Fruit fly (Drosophila melanogaster) whole organism, wandering third instar larva: ENCODE data around the gene Charon.

Experiments
- Abd-B ChIP-seq: fragments of >200 bp; optimal IDR thresholded peaks from 2 replicates; lab custom pipeline; 2017; ENCODE audit warnings: missing biosample characterization, missing genetic modification characterization
- CG32264 ChIP-seq: fragments of 200-800 bp; sonication (Bioruptor generic); optimal IDR thresholded peaks from 2 replicates; lab custom pipeline; 2016; ENCODE audit warnings: missing biosample characterization, missing genetic modification characterization
- CG9705 ChIP-seq: fragments of 200-800 bp; sonication (Bioruptor generic); optimal IDR thresholded peaks from 2 replicates; lab custom pipeline; 2018; ENCODE audit warnings: missing biosample characterization, mild to moderate bottlenecking, missing genetic modification characterization
- CrebA ChIP-seq: fragments of 200-800 bp; sonication (Bioruptor generic); optimal IDR thresholded peaks from 2 replicates; lab custom pipeline; 2016; ENCODE audit warnings: missing biosample characterization, mild to moderate bottlenecking, missing genetic modification characterization, borderline replicate concordance
- Dfd ChIP-seq: fragments of >200 bp; optimal IDR thresholded peaks from 2 replicates; lab custom pipeline; 2017; ENCODE audit warnings: missing biosample characterization, missing genetic modification characterization
- Dif ChIP-seq: fragments of 200-275, 200-300 bp; sonication (Bioruptor generic); optimal IDR thresholded peaks from 2 replicates; lab custom pipeline; 2018; ENCODE audit warnings: missing biosample characterization, missing genetic modification characterization; ENCODE audit not compliant: partially characterized antibody
- GATAd ChIP-seq: sonication (Bioruptor generic); optimal IDR thresholded peaks from 2 replicates; lab custom pipeline; 2016; ENCODE audit warnings: missing biosample characterization, missing genetic modification characterization
- HLH106 ChIP-seq: fragments of 200-800 bp; optimal IDR thresholded peaks from 3 replicates; lab custom pipeline; 2019; ENCODE audit warnings: missing biosample characterization, mild to moderate bottlenecking, missing genetic modification characterization, moderate library complexity
- Hnf4 ChIP-seq: fragments of 200-800 bp; sonication (Bioruptor generic); optimal IDR thresholded peaks from 2 replicates; lab custom pipeline; 2016; ENCODE audit warnings: missing biosample characterization, mild to moderate bottlenecking, missing genetic modification characterization
- Hr78 ChIP-seq: fragments of >200 bp; optimal IDR thresholded peaks from 2 replicates; lab custom pipeline; 2017; ENCODE audit warnings: missing biosample characterization, missing genetic modification characterization
- Hr83 ChIP-seq: fragments of 200-300 bp; sonication (Bioruptor generic); optimal IDR thresholded peaks from 2 replicates; lab custom pipeline; 2016; ENCODE audit warnings: missing biosample characterization, mild to moderate bottlenecking, missing genetic modification characterization, moderate library complexity; ENCODE audit not compliant: poor library complexity, severe bottlenecking
- Jra ChIP-seq: sonication (Bioruptor generic); optimal IDR thresholded peaks from 2 replicates; lab custom pipeline; 2016; ENCODE audit warnings: missing biosample characterization, missing genetic modification characterization
- Mio ChIP-seq: sonication (Bioruptor generic); optimal IDR thresholded peaks from 2 replicates; lab custom pipeline; 2016; ENCODE audit warnings: missing biosample characterization, missing genetic modification characterization
- Myc ChIP-seq: fragments of >200 bp; optimal IDR thresholded peaks from 2 replicates; lab custom pipeline; 2017
- N ChIP-seq: fragments of >200 bp; optimal IDR thresholded peaks from 2 replicates; lab custom pipeline; 2018; ENCODE audit warnings: missing biosample characterization, missing external identifiers, missing genetic modification characterization
- OdsH ChIP-seq: fragments of 200-800 bp; sonication (Bioruptor generic); optimal IDR thresholded peaks from 2 replicates; lab custom pipeline; 2016; ENCODE audit warnings: missing biosample characterization, mild to moderate bottlenecking, missing genetic modification characterization
- Rel ChIP-seq, 2 experiments: fragments of 200-800 bp; sonication (Bioruptor generic) in 1 of 2; optimal IDR thresholded peaks; 2 replicates in 1 of 2; 3 replicates in 1 of 2; lab custom pipeline; 2016 to 2019; ENCODE audit warnings: mild to moderate bottlenecking in 2 of 2, missing biosample characterization in 2 of 2, missing genetic modification characterization in 2 of 2, moderate library complexity in 1 of 2
- Sp1 ChIP-seq: fragments of 200-800 bp; sonication (Bioruptor generic); optimal IDR thresholded peaks from 3 replicates; lab custom pipeline; 2019; ENCODE audit warnings: missing biosample characterization, mild to moderate bottlenecking, missing genetic modification characterization, moderate library complexity
- Vsx2 ChIP-seq: fragments of 200-300, 225-300 bp; sonication (Bioruptor generic); optimal IDR thresholded peaks from 2 replicates; lab custom pipeline; 2018; ENCODE audit warnings: missing biosample characterization, missing genetic modification characterization; ENCODE audit not compliant: partially characterized antibody
- br ChIP-seq: fragments of 200-800 bp; sonication (Bioruptor generic); optimal IDR thresholded peaks from 2 replicates; lab custom pipeline; 2016; ENCODE audit warnings: missing biosample characterization, missing genetic modification characterization
- brk ChIP-seq: fragments of 200-800 bp; sonication (Bioruptor generic); optimal IDR thresholded peaks from 2 replicates; lab custom pipeline; 2016; ENCODE audit warnings: missing biosample characterization, mild to moderate bottlenecking, missing genetic modification characterization
- dl ChIP-seq, 2 experiments: fragments of 175-275, 200-275 bp in 1 of 2; fragments of 200-275 bp in 1 of 2; sonication (Bioruptor generic); optimal IDR thresholded peaks; lab custom pipeline; 2018; ENCODE audit warnings: mild to moderate bottlenecking in 2 of 2, missing biosample characterization in 2 of 2, missing genetic modification characterization in 2 of 2, moderate library complexity in 2 of 2; ENCODE audit not compliant: partially characterized antibody in 2 of 2, insufficient read depth in 1 of 2
- dmrt93B ChIP-seq: fragments of 200-800 bp; sonication (Bioruptor generic); optimal IDR thresholded peaks from 2 replicates; lab custom pipeline; 2018; ENCODE audit warnings: missing biosample characterization, mild to moderate bottlenecking, missing genetic modification characterization
- dsf ChIP-seq: sonication (Bioruptor generic); optimal IDR thresholded peaks from 2 replicates; lab custom pipeline; 2016; ENCODE audit warnings: missing biosample characterization, missing genetic modification characterization, borderline replicate concordance
- ey ChIP-seq: fragments of 200-800 bp; sonication (Bioruptor generic); optimal IDR thresholded peaks from 2 replicates; lab custom pipeline; 2016; ENCODE audit warnings: missing biosample characterization, missing genetic modification characterization
- foxo ChIP-seq, 2 experiments: fragments of 200-800 bp; sonication (Bioruptor generic); optimal IDR thresholded peaks; 2 replicates in 1 of 2; 3 replicates in 1 of 2; lab custom pipeline; 2016 to 2017; ENCODE audit warnings: missing biosample characterization in 2 of 2, missing genetic modification characterization in 2 of 2
- fru ChIP-seq: fragments of 200-800 bp; sonication (Bioruptor generic); optimal IDR thresholded peaks from 3 replicates; lab custom pipeline; 2016; ENCODE audit warnings: missing biosample characterization, mild to moderate bottlenecking, missing genetic modification characterization
- h ChIP-seq: fragments of 200-800 bp; sonication (Bioruptor generic); optimal IDR thresholded peaks from 3 replicates; lab custom pipeline; 2016; ENCODE audit warnings: missing biosample characterization, mild to moderate bottlenecking, missing genetic modification characterization
- jim ChIP-seq: fragments of 175-275, 200-325 bp; sonication (Bioruptor generic); optimal IDR thresholded peaks from 2 replicates; lab custom pipeline; 2016; ENCODE audit warnings: missing biosample characterization, mild to moderate bottlenecking, missing genetic modification characterization
- lola ChIP-seq: fragments of >200 bp; optimal IDR thresholded peaks from 2 replicates; lab custom pipeline; 2017; ENCODE audit warnings: missing biosample characterization, missing genetic modification characterization
- pan ChIP-seq: fragments of >200 bp; optimal IDR thresholded peaks from 2 replicates; lab custom pipeline; 2017
- psq ChIP-seq: fragments of 200-800 bp; sonication (Bioruptor generic); optimal IDR thresholded peaks from 3 replicates; lab custom pipeline; 2017; ENCODE audit warnings: missing biosample characterization, mild to moderate bottlenecking, missing genetic modification characterization, moderate library complexity
- rgr ChIP-seq: fragments of 200-800 bp; sonication (Bioruptor generic); optimal IDR thresholded peaks from 3 replicates; lab custom pipeline; 2016; ENCODE audit warnings: missing biosample characterization, mild to moderate bottlenecking, missing genetic modification characterization
- sage ChIP-seq: fragments of 200-800 bp; sonication (Bioruptor generic); optimal IDR thresholded peaks from 2 replicates; lab custom pipeline; 2016; ENCODE audit warnings: missing biosample characterization, mild to moderate bottlenecking, missing genetic modification characterization
- sv ChIP-seq: fragments of 200-800 bp; sonication (Bioruptor generic); optimal IDR thresholded peaks from 3 replicates; lab custom pipeline; 2016; ENCODE audit warnings: missing biosample characterization, missing genetic modification characterization
- tai ChIP-seq: sonication (Bioruptor generic); optimal IDR thresholded peaks from 2 replicates; lab custom pipeline; 2016; ENCODE audit warnings: missing biosample characterization, missing genetic modification characterization
- usp ChIP-seq: fragments of >200 bp; optimal IDR thresholded peaks from 2 replicates; lab custom pipeline; 2017; ENCODE audit warnings: missing biosample characterization, missing genetic modification characterization
- woc ChIP-seq: sonication (Bioruptor generic); optimal IDR thresholded peaks from 2 replicates; lab custom pipeline; 2016; ENCODE audit warnings: missing biosample characterization, mild to moderate bottlenecking, missing genetic modification characterization

Charon gene

dm6 chr2L:1143286-1143685 is 29.3 kb downstream of the Charon start:
- TF ChIP-seq lola (GFP tag; lab: Kevin White, UChicago): no peak
- no peak for TF ChIP-seq jim (GFP tag; lab: Kevin White, UChicago)
- TF ChIP-seq HLH106: no peak
- no peak for TF ChIP-seq Dfd (GFP tag; lab: Kevin White, UChicago)
- no peak for TF ChIP-seq Vsx2
- TF ChIP-seq pan (lab: Kevin White, UChicago): no peak
- TF ChIP-seq usp: no peak
- no peak for TF ChIP-seq CrebA (GFP tag; lab: Kevin White, UChicago)
- no peak for TF ChIP-seq Rel (GFP tag; optimal IDR thresholded peaks at IDR 0.05; lab: Kevin White, UChicago)
- no peak for TF ChIP-seq Rel (tag; optimal IDR thresholded peaks at IDR 0.05; lab: Kevin White, UChicago)
- no peak for TF ChIP-seq psq

DNA sequence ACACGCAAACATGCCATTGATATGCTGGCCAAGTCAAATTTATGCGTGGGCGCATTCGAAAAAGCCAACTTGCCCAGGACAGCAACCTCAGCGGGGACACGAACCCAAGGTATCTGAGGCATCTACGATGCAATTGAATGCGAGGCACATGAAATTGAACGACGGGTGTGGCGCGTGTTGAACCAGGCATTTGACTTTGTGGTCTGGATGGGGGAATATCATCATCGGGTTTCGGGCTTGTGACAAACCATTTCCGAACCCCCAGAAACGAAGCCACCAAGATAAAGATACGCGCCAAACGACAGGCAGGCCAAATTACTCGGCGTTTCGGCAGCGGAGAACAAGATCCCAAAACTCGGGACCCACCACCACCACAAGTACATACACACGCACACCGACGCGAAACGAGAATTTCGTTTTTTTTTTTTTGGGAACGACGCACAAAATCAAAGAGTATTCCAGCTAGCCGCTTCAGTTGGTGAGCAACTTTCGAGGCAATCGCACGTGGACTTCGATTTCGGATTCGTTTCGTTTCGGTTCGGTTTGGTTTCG is 29.8 kb downstream of the Charon start, which contains the start of gene MFS3:
Gene MFS3 (plus strand): TSS at position 472 of the 552 bp plus-strand sequence.
- TF ChIP-seq Vsx2 (peak; percentile 70), sage (no peak), N (GFP tag; lab: Kevin White, UChicago) (no peak), brk (GFP tag; lab: Kevin White, UChicago) (peak; percentile 35), OdsH (no peak), Jra (GFP tag; lab: Kevin White, UChicago) (peak; percentile 15), woc (GFP tag; lab: Kevin White, UChicago) (no peak), GATAd (GFP tag; lab: Kevin White, UChicago) (no peak), Hr78 (no peak), lola (GFP tag; lab: Kevin White, UChicago) (no peak), Hr83 (GFP tag; lab: Kevin White, UChicago) (no peak), Myc (lab: Kevin White, UChicago) (peak; percentile 40), CG32264 (GFP tag; lab: Kevin White, UChicago) (no peak), psq (peak; percentile 22), CrebA (GFP tag; lab: Kevin White, UChicago) (no peak), foxo (GFP tag; optimal IDR thresholded peaks at IDR 0.05; lab: Kevin White, UChicago) (peak in 1 of 2 experiments; percentile 36), Rel (GFP tag; optimal IDR thresholded peaks at IDR 0.05; lab: Kevin White, UChicago) (peak; percentile 44), Rel (tag; optimal IDR thresholded peaks at IDR 0.05; lab: Kevin White, UChicago) (peak; percentile 32), HLH106 (no peak), Dif (GFP tag; lab: Kevin White, UChicago) (peak; percentile 7), rgr (GFP tag; lab: Kevin White, UChicago) (peak; percentile 20), h (GFP tag; lab: Kevin White, UChicago) (peak; percentile 42), Dfd (GFP tag; lab: Kevin White, UChicago) (no peak), tai (GFP tag; lab: Kevin White, UChicago) (no peak), pan (lab: Kevin White, UChicago) (no peak), usp (no peak), sv (GFP tag; lab: Kevin White, UChicago) (no peak), Abd-B (GFP tag; lab: Kevin White, UChicago) (no peak), CG9705 (GFP tag; lab: Kevin White, UChicago) (peak; percentile 27), dl (GFP tag; optimal IDR thresholded peaks at IDR 0.05; lab: Kevin White, UChicago; ENCODE audit: insufficient read depth in 1 of 2, partially characterized antibody in 2 of 2) (no peak), dmrt93B (GFP tag; lab: Kevin White, UChicago) (no peak), br (GFP tag; lab: Kevin White, UChicago) (peak; percentile 47), dsf (no peak), ey (no peak), fru (GFP tag; lab: Kevin White, UChicago) (peak; percentile 29), jim (GFP tag; lab: Kevin White, UChicago) (peak; percentile 79), Hnf4 (GFP tag; lab: Kevin White, UChicago) (peak; percentile 35), Sp1 (GFP tag; lab: Kevin White, UChicago) (peak; percentile 35), Mio (no peak)
